Worm (Caenorhabditis elegans) whole organism, L3 larva: Measurements from ENCODE around the gene clec-255.

Experiments
- R02D3.7 ChIP-seq: fragments of 150-350 bp; optimal IDR thresholded peaks from 2 replicates; lab custom pipeline; 2014; ENCODE audit warnings: missing biosample characterization, missing genetic modification characterization
- ZK546.5 ChIP-seq: sonication (generic microtip); optimal IDR thresholded peaks from 2 replicates; lab custom pipeline; 2017; ENCODE audit warnings: missing biosample characterization, missing genetic modification characterization
- ama-1 ChIP-seq: fragments of 150-350 bp; optimal IDR thresholded peaks from 2 replicates; lab custom pipeline; 2018
- ceh-16 ChIP-seq: sonication (generic microtip); optimal IDR thresholded peaks from 2 replicates; lab custom pipeline; 2017; ENCODE audit warnings: missing biosample characterization, missing genetic modification characterization
- ceh-28 ChIP-seq: fragments of 150-350 bp; optimal IDR thresholded peaks from 2 replicates; lab custom pipeline; 2014; ENCODE audit warnings: missing biosample characterization, missing genetic modification reagents, missing genetic modification characterization
- ceh-82 ChIP-seq: fragments of 150-350 bp; optimal IDR thresholded peaks from 2 replicates; lab custom pipeline; 2014; ENCODE audit warnings: missing biosample characterization, missing genetic modification characterization
- daf-12 ChIP-seq: fragments of 150-350 bp; optimal IDR thresholded peaks from 2 replicates; lab custom pipeline; 2014; ENCODE audit warnings: missing biosample characterization, missing genetic modification reagents, missing genetic modification characterization
- egl-27 ChIP-seq: sonication (generic microtip); optimal IDR thresholded peaks from 4 replicates; lab custom pipeline; 2017; ENCODE audit warnings: missing biosample characterization, missing genetic modification reagents, missing genetic modification characterization
- egl-5 ChIP-seq: fragments of 150-350 bp; optimal IDR thresholded peaks from 2 replicates; lab custom pipeline; 2017; ENCODE audit warnings: missing biosample characterization, missing genetic modification reagents, missing genetic modification characterization, inconsistent platforms
- elt-1 ChIP-seq: fragments of 150-350 bp; optimal IDR thresholded peaks from 2 replicates; lab custom pipeline; 2014; ENCODE audit warnings: missing biosample characterization, missing genetic modification characterization
- eor-1 ChIP-seq, 2 experiments: fragments of 150-350 bp; optimal IDR thresholded peaks; 2 replicates each; lab custom pipeline; 2014 to 2018; ENCODE audit warnings: missing biosample characterization in 2 of 2, missing genetic modification characterization in 2 of 2
- fkh-10 ChIP-seq: sonication (generic microtip); optimal IDR thresholded peaks from 2 replicates; lab custom pipeline; 2017; ENCODE audit warnings: missing biosample characterization, missing genetic modification reagents, missing genetic modification characterization
- fkh-2 ChIP-seq: fragments of 150-350 bp; optimal IDR thresholded peaks from 2 replicates; lab custom pipeline; 2014; ENCODE audit warnings: missing biosample characterization, missing genetic modification reagents, missing genetic modification characterization
- hmg-11 ChIP-seq: sonication (generic microtip); optimal IDR thresholded peaks from 2 replicates; lab custom pipeline; 2016; ENCODE audit warnings: missing genetic modification characterization, missing compliant biosample characterization
- jun-1 ChIP-seq: fragments of 150-350 bp; optimal IDR thresholded peaks from 2 replicates; lab custom pipeline; 2014; ENCODE audit warnings: missing biosample characterization, missing genetic modification reagents, missing genetic modification characterization
- lin-15B ChIP-seq: fragments of 150-350 bp; optimal IDR thresholded peaks from 2 replicates; lab custom pipeline; 2014; ENCODE audit warnings: missing biosample characterization, missing genetic modification characterization
- nfya-1 ChIP-seq: sonication (generic microtip); optimal IDR thresholded peaks from 2 replicates; lab custom pipeline; 2017; ENCODE audit warnings: missing genetic modification characterization, mild to moderate bottlenecking, missing compliant biosample characterization, antibody characterized with exemption, moderate library complexity; ENCODE audit not compliant: insufficient read depth
- nhr-11 ChIP-seq: fragments of 150-350 bp; optimal IDR thresholded peaks from 2 replicates; lab custom pipeline; 2014; ENCODE audit warnings: missing biosample characterization, missing genetic modification characterization
- nhr-12 ChIP-seq: fragments of 150-350 bp; optimal IDR thresholded peaks from 2 replicates; lab custom pipeline; 2014; ENCODE audit warnings: missing biosample characterization, missing genetic modification characterization
- nhr-23 ChIP-seq: fragments of 150-350 bp; optimal IDR thresholded peaks from 2 replicates; lab custom pipeline; 2014; ENCODE audit warnings: missing biosample characterization, missing genetic modification reagents, missing genetic modification characterization
- nhr-237 ChIP-seq: fragments of 150-350 bp; optimal IDR thresholded peaks from 2 replicates; lab custom pipeline; 2014; ENCODE audit warnings: missing biosample characterization, missing genetic modification characterization
- nhr-25 ChIP-seq: sonication (generic microtip); optimal IDR thresholded peaks from 2 replicates; lab custom pipeline; 2017; ENCODE audit warnings: missing biosample characterization, missing genetic modification characterization
- nhr-28 ChIP-seq: fragments of 150-350 bp; optimal IDR thresholded peaks from 2 replicates; lab custom pipeline; 2014; ENCODE audit warnings: missing biosample characterization, missing genetic modification characterization
- nhr-43 ChIP-seq: sonication (generic microtip); optimal IDR thresholded peaks from 2 replicates; lab custom pipeline; 2016; ENCODE audit warnings: mild to moderate bottlenecking, missing genetic modification characterization, missing compliant biosample characterization; ENCODE audit not compliant: poor library complexity, severe bottlenecking
- nhr-67 ChIP-seq: fragments of 150-350 bp; optimal IDR thresholded peaks from 2 replicates; lab custom pipeline; 2014; ENCODE audit warnings: missing biosample characterization, missing genetic modification characterization
- nhr-76 ChIP-seq: fragments of 150-350 bp; sonication (generic microtip); optimal IDR thresholded peaks from 5 replicates; lab custom pipeline; 2014; ENCODE audit warnings: missing biosample characterization, missing genetic modification characterization
- nhr-77 ChIP-seq: fragments of 150-350 bp; optimal IDR thresholded peaks from 2 replicates; lab custom pipeline; 2014; ENCODE audit warnings: missing biosample characterization, missing genetic modification characterization
- pha-4 ChIP-seq: fragments of 150-350 bp; optimal IDR thresholded peaks from 2 replicates; lab custom pipeline; 2014; ENCODE audit warnings: missing biosample characterization, missing genetic modification reagents, missing genetic modification characterization
- pqm-1 ChIP-seq: fragments of 150-350 bp; optimal IDR thresholded peaks from 2 replicates; lab custom pipeline; 2017; ENCODE audit warnings: missing biosample characterization, missing genetic modification characterization, inconsistent platforms
- sea-2 ChIP-seq: fragments of 150-350 bp; sonication (generic microtip); optimal IDR thresholded peaks from 4 replicates; lab custom pipeline; 2014; ENCODE audit warnings: missing biosample characterization, missing genetic modification reagents, missing genetic modification characterization
- snpc-4 ChIP-seq: fragments of 150-350 bp; optimal IDR thresholded peaks from 2 replicates; lab custom pipeline; 2014; ENCODE audit warnings: missing biosample characterization, missing genetic modification characterization
- tbx-2 ChIP-seq: sonication (generic microtip); optimal IDR thresholded peaks from 2 replicates; lab custom pipeline; 2016; ENCODE audit warnings: mild to moderate bottlenecking, missing genetic modification characterization, missing compliant biosample characterization
- unc-39 ChIP-seq: sonication (generic microtip); optimal IDR thresholded peaks from 4 replicates; lab custom pipeline; 2017; ENCODE audit warnings: missing biosample characterization, missing genetic modification characterization
- unc-62 ChIP-seq: fragments of 150-350 bp; sonication (generic microtip); optimal IDR thresholded peaks from 4 replicates; lab custom pipeline; 2014; ENCODE audit warnings: missing biosample characterization, missing genetic modification reagents, missing genetic modification characterization
- zag-1 ChIP-seq: fragments of 150-350 bp; optimal IDR thresholded peaks from 2 replicates; lab custom pipeline; 2014; ENCODE audit warnings: missing biosample characterization, missing genetic modification characterization
- ztf-11 ChIP-seq: fragments of 150-350 bp; optimal IDR thresholded peaks from 2 replicates; lab custom pipeline; 2014; ENCODE audit warnings: missing biosample characterization, missing genetic modification characterization
- ztf-4 ChIP-seq: fragments of 150-350 bp; optimal IDR thresholded peaks from 2 replicates; lab custom pipeline; 2014; ENCODE audit warnings: missing biosample characterization, missing genetic modification characterization

clec-255 gene

ce11 chrV:18734381-18734780 is 36.1 kb downstream of the clec-255 start, which contains the start of gene scl-20:
TSS of gene scl-20 (minus strand) at chrV:18734481.
- no peak for TF ChIP-seq nhr-77
- no peak for TF ChIP-seq nhr-11 (tag; lab: Kevin White, UChicago)
- no peak for TF ChIP-seq hmg-11 (tag; lab: Kevin White, UChicago)
- no peak for TF ChIP-seq sea-2
- TF ChIP-seq pha-4 (tag; lab: Kevin White, UChicago): no peak
- no peak for TF ChIP-seq ZK546.5
- no peak for TF ChIP-seq ama-1 (lab: Kevin White, UChicago)
- TF ChIP-seq egl-5 (tag; lab: Kevin White, UChicago): no peak
- TF ChIP-seq nhr-67 (tag; lab: Kevin White, UChicago): no peak
- no peak for TF ChIP-seq nhr-76 (tag; lab: Kevin White, UChicago)
- no peak for TF ChIP-seq daf-12 (tag; lab: Kevin White, UChicago)

DNA sequence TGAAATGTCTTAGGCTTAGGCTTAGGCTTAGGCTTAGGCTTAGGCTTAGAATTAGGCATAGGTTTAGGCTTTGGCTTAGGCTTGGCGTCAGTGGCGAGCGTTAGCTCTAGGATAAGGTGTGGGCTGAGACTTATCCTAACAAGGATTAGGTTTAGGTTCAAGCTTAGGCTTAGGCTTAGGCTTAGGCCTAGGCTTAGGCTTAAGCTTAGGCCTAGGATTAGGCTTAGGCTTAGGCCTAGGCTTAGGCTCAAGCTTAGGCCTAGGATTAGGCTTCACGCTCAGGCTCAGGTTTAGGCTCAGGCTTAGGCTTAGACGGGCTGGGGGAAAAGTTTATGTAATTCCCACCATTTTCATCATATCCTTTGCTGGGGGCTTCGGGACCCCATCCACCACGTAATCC is 36.6 kb downstream of the clec-255 start:
- TF ChIP-seq R02D3.7 (tag; lab: Kevin White, UChicago) (no peak), unc-62 (no peak), ceh-16 (tag; lab: Kevin White, UChicago) (no peak), fkh-10 (GFP tag; lab: Kevin White, UChicago) (no peak), fkh-2 (tag; lab: Kevin White, UChicago) (no peak), unc-39 (tag; lab: Kevin White, UChicago) (no peak), nhr-67 (tag; lab: Kevin White, UChicago) (no peak), tbx-2 (tag; lab: Kevin White, UChicago) (no peak), ztf-4 (tag; lab: Kevin White, UChicago) (no peak), daf-12 (tag; lab: Kevin White, UChicago) (no peak), nhr-25 (tag; lab: Kevin White, UChicago) (no peak), lin-15B (no peak), zag-1 (tag; lab: Kevin White, UChicago) (no peak), elt-1 (tag; lab: Kevin White, UChicago) (no peak), jun-1 (tag; lab: Kevin White, UChicago) (no peak), nhr-12 (no peak)

ce11 chrV:18731579-18732041 is 38.9 kb downstream of the clec-255 start, which contains the start of the genes asp-18 and scl-19:
TSS of gene asp-18 (minus strand) at chrV:18731679.
TSS of gene scl-19 (plus strand) at chrV:18731991.
- TF ChIP-seq ceh-28 (tag; lab: Kevin White, UChicago) (no peak), egl-27 (tag; lab: Kevin White, UChicago) (no peak), nhr-43 (tag; lab: Kevin White, UChicago) (no peak), nhr-23 (tag; lab: Kevin White, UChicago) (no peak), fkh-2 (tag; lab: Kevin White, UChicago) (no peak), snpc-4 (tag; lab: Kevin White, UChicago) (no peak), ztf-4 (tag; lab: Kevin White, UChicago) (no peak), eor-1 (tag; optimal IDR thresholded peaks at IDR 0.05; lab: Kevin White, UChicago) (no peak), nhr-67 (tag; lab: Kevin White, UChicago) (no peak), unc-39 (tag; lab: Kevin White, UChicago) (no peak)

ce11 chrV:18729324-18729924 is 41.1 kb downstream of the clec-255 start, which contains the start of gene asp-19:
TSS of gene asp-19 (minus strand) at chrV:18729374.
- no peak for TF ChIP-seq sea-2
- TF ChIP-seq nhr-237 (tag; lab: Kevin White, UChicago): no peak
- no peak for TF ChIP-seq hmg-11 (tag; lab: Kevin White, UChicago)
- TF ChIP-seq ceh-82 (tag; lab: Kevin White, UChicago): no peak
- no peak for TF ChIP-seq nfya-1 (tag; lab: Kevin White, UChicago)
- TF ChIP-seq ceh-16 (tag; lab: Kevin White, UChicago): no peak
- no peak for TF ChIP-seq pqm-1 (tag; lab: Kevin White, UChicago)
- TF ChIP-seq nhr-28 (tag; lab: Kevin White, UChicago): no peak
- TF ChIP-seq ztf-11: no peak
- no peak for TF ChIP-seq ama-1 (lab: Kevin White, UChicago)
- no peak for TF ChIP-seq nhr-77
- TF ChIP-seq pha-4 (tag; lab: Kevin White, UChicago): no peak
- TF ChIP-seq unc-39 (tag; lab: Kevin White, UChicago): no peak
- TF ChIP-seq unc-62: no peak
- no peak for TF ChIP-seq nhr-11 (tag; lab: Kevin White, UChicago)
